Fruit fly (Drosophila melanogaster) whole organism: Measurements from ENCODE around the gene CG13887.

Experiments used
- CG8478 ChIP-seq: fragments of >200 bp; optimal IDR thresholded peaks from 2 replicates; lab custom pipeline; 2018; ENCODE audit warnings: inconsistent platforms
- Dll ChIP-seq: fragments of >200 bp; optimal IDR thresholded peaks from 2 replicates; lab custom pipeline; 2017
- EcR ChIP-seq, 2 experiments: fragments of >200 bp; optimal IDR thresholded peaks; 2 replicates each; lab custom pipeline; 2017; ENCODE audit warnings: missing biosample characterization in 2 of 2, missing genetic modification characterization in 2 of 2, missing genetic modification reagents in 2 of 2
- psq ChIP-seq: fragments of >200 bp; optimal IDR thresholded peaks from 2 replicates; lab custom pipeline; 2017

dm6 chr3L:882236-882891 is 44.7 kb downstream of the CG13887 start:
- TF ChIP-seq psq: no peak
- no peak for TF ChIP-seq CG8478 (lab: Kevin White, UChicago)
- no peak for TF ChIP-seq Dll (lab: Kevin White, UChicago)
- no peak for TF ChIP-seq EcR (GFP tag; optimal IDR thresholded peaks at IDR 0.05; lab: Kevin White, UChicago)
